Fruit fly (Drosophila melanogaster) whole organism, embryonic: ENCODE data around the gene CG14442.

Experiments
- Abd-B ChIP-seq: fragments of 200-800 bp; sonication (Bioruptor generic); optimal IDR thresholded peaks from 2 replicates; lab custom pipeline; 2018; ENCODE audit warnings: missing biosample characterization, mild to moderate bottlenecking, missing genetic modification characterization, moderate library complexity
- Adf1 ChIP-seq: fragments of 200-800 bp; sonication (Bioruptor generic); IDR thresholded peaks from 2 replicates; pipeline ENCODE4 v1.3.6; 2022; ENCODE audit warnings: missing biosample characterization, missing genetic modification characterization
- Antp ChIP-seq: fragments of 200-800 bp; sonication (Bioruptor generic); optimal IDR thresholded peaks from 3 replicates; lab custom pipeline; 2016; ENCODE audit warnings: missing biosample characterization, missing genetic modification characterization
- BEAF-32 ChIP-seq: fragments of 200-800 bp; sonication (Bioruptor generic); optimal IDR thresholded peaks from 3 replicates; lab custom pipeline; 2017; ENCODE audit warnings: missing biosample characterization, missing genetic modification characterization, mild to moderate bottlenecking, moderate library complexity, missing genetic modification reagents
- CG12104 ChIP-seq: fragments of 200-800 bp; sonication (Bioruptor generic); optimal IDR thresholded peaks from 3 replicates; lab custom pipeline; 2016; ENCODE audit warnings: missing biosample characterization, missing genetic modification characterization
- CG12769 ChIP-seq: fragments of 200-800 bp; sonication (Bioruptor generic); optimal IDR thresholded peaks from 2 replicates; lab custom pipeline; 2019; ENCODE audit warnings: missing biosample characterization, mild to moderate bottlenecking, missing genetic modification characterization, moderate library complexity
- CG1602 ChIP-seq: fragments of 200-800 bp; sonication (Bioruptor generic); optimal IDR thresholded peaks from 3 replicates; lab custom pipeline; 2016; ENCODE audit warnings: missing biosample characterization, missing genetic modification characterization
- CG16813 ChIP-seq: fragments of 200-800 bp; sonication (Bioruptor generic); IDR thresholded peaks from 3 replicates; pipeline ENCODE4 v1.3.6; 2022; ENCODE audit warnings: missing biosample characterization, missing genetic modification characterization; ENCODE audit not compliant: partially characterized antibody
- CG16863 ChIP-seq: fragments of 200-800 bp; sonication (Bioruptor generic); optimal IDR thresholded peaks from 3 replicates; lab custom pipeline; 2016; ENCODE audit warnings: missing biosample characterization, missing genetic modification characterization
- CG18011 ChIP-seq: fragments of 200-800 bp; sonication (Bioruptor generic); optimal IDR thresholded peaks from 2 replicates; lab custom pipeline; 2017; ENCODE audit warnings: missing biosample characterization, missing genetic modification characterization, mild to moderate bottlenecking, moderate library complexity, missing genotype
- CG18619 ChIP-seq: fragments of 200-800 bp; sonication (Bioruptor generic); optimal IDR thresholded peaks from 3 replicates; lab custom pipeline; 2017; ENCODE audit warnings: missing biosample characterization, mild to moderate bottlenecking, missing genetic modification characterization
- CG2120 ChIP-seq: fragments of 200-800 bp; sonication (Bioruptor generic); optimal IDR thresholded peaks from 3 replicates; lab custom pipeline; 2016; ENCODE audit warnings: missing biosample characterization, missing genetic modification characterization
- CG30403 ChIP-seq: fragments of 200-800 bp; sonication (Bioruptor generic); optimal IDR thresholded peaks from 3 replicates; lab custom pipeline; 2016; ENCODE audit warnings: missing biosample characterization, missing genetic modification characterization
- CG32532 ChIP-seq: fragments of 200-800 bp; sonication (Bioruptor generic); IDR thresholded peaks from 2 replicates; pipeline ENCODE4 v1.3.6; 2022; ENCODE audit warnings: missing biosample characterization, missing genetic modification characterization
- CG34422 ChIP-seq: fragments of 200-800 bp; sonication (Bioruptor generic); IDR thresholded peaks from 3 replicates; pipeline ENCODE4 v1.3.6; 2022; ENCODE audit warnings: missing biosample characterization, missing genetic modification characterization
- CG5180 ChIP-seq: fragments of 200-800 bp; sonication (Bioruptor generic); optimal IDR thresholded peaks from 3 replicates; lab custom pipeline; 2017; ENCODE audit warnings: missing biosample characterization, missing genetic modification characterization, mild to moderate bottlenecking, moderate library complexity, missing genetic modification reagents
- CG7271 ChIP-seq: fragments of 200-800 bp; sonication (Bioruptor generic); optimal IDR thresholded peaks from 2 replicates; lab custom pipeline; 2018; ENCODE audit warnings: missing biosample characterization, mild to moderate bottlenecking, missing genetic modification characterization, moderate library complexity
- CG8281 ChIP-seq: fragments of 200-800 bp; sonication (Bioruptor generic); optimal IDR thresholded peaks from 2 replicates; lab custom pipeline; 2018; ENCODE audit warnings: missing biosample characterization, mild to moderate bottlenecking, missing genetic modification characterization, moderate library complexity
- CG8944 ChIP-seq: fragments of 200-800 bp; sonication (Bioruptor generic); optimal IDR thresholded peaks from 3 replicates; lab custom pipeline; 2016; ENCODE audit warnings: missing biosample characterization, missing genetic modification characterization
- Deaf1 ChIP-seq: fragments of 200-800 bp; optimal IDR thresholded peaks from 3 replicates; lab custom pipeline; 2019; ENCODE audit warnings: missing biosample characterization, mild to moderate bottlenecking, missing genetic modification characterization, moderate library complexity
- GATAe ChIP-seq: fragments of 200-800 bp; sonication (Bioruptor generic); conservative IDR thresholded peaks from 2 replicates; pipeline ENCODE4 v1.3.6; 2022; ENCODE audit warnings: missing biosample characterization, missing genetic modification characterization
- Gug ChIP-seq: fragments of 200-800 bp; sonication (Bioruptor generic); IDR thresholded peaks from 4 replicates; pipeline ENCODE4 v1.3.6; 2022; ENCODE audit warnings: missing biosample characterization, missing genetic modification characterization
- HHEX ChIP-seq: fragments of 200-800 bp; sonication (Bioruptor generic); optimal IDR thresholded peaks from 3 replicates; lab custom pipeline; 2017; ENCODE audit warnings: missing biosample characterization, mild to moderate bottlenecking, missing genetic modification characterization, missing genetic modification reagents
- Hand ChIP-seq: fragments of 200-800 bp; sonication (Bioruptor generic); optimal IDR thresholded peaks from 2 replicates; lab custom pipeline; 2017; ENCODE audit warnings: mild to moderate bottlenecking, missing biosample characterization, missing genetic modification reagents, missing genetic modification characterization
- Med ChIP-seq: fragments of 200-800 bp; sonication (Bioruptor generic); peaks from one replicate; lab custom pipeline; 2016; ENCODE audit warnings: missing biosample characterization, missing genetic modification characterization, mild to moderate bottlenecking, inconsistent platforms, moderate library complexity
- Oli ChIP-seq: fragments of 200-800 bp; sonication (Bioruptor generic); optimal IDR thresholded peaks from 2 replicates; lab custom pipeline; 2018; ENCODE audit warnings: missing biosample characterization, mild to moderate bottlenecking, missing genetic modification characterization, moderate library complexity
- Usf ChIP-seq: fragments of 200-800 bp; sonication (Bioruptor generic); optimal IDR thresholded peaks from 2 replicates; lab custom pipeline; 2017; ENCODE audit warnings: missing genotype, missing biosample characterization, missing genetic modification characterization
- ash1 ChIP-seq: fragments of 200-800 bp; sonication (Bioruptor generic); optimal IDR thresholded peaks from 2 replicates; lab custom pipeline; 2018; ENCODE audit warnings: missing biosample characterization, mild to moderate bottlenecking, missing genetic modification characterization
- ci ChIP-seq: fragments of 200-800 bp; sonication (Bioruptor generic); IDR thresholded peaks from 3 replicates; pipeline ENCODE4 v1.3.6; 2022; ENCODE audit warnings: missing biosample characterization, missing genetic modification characterization
- dmrt11E ChIP-seq: fragments of 200-800 bp; sonication (Bioruptor generic); optimal IDR thresholded peaks from 3 replicates; lab custom pipeline; 2018; ENCODE audit warnings: missing biosample characterization, mild to moderate bottlenecking, missing genetic modification characterization, moderate library complexity
- fd3F ChIP-seq: fragments of 200-800 bp; sonication (Bioruptor generic); optimal IDR thresholded peaks from 2 replicates; lab custom pipeline; 2018; ENCODE audit warnings: missing biosample characterization, mild to moderate bottlenecking, missing genetic modification characterization, moderate library complexity
- gro ChIP-seq: fragments of 200-800 bp; sonication (Bioruptor generic); optimal IDR thresholded peaks from 2 replicates; lab custom pipeline; 2016; ENCODE audit warnings: missing biosample characterization, missing genetic modification characterization
- kay ChIP-seq: fragments of 200-800 bp; sonication (Bioruptor generic); optimal IDR thresholded peaks from 2 replicates; lab custom pipeline; 2016; ENCODE audit warnings: missing biosample characterization, missing genetic modification characterization
- lilli ChIP-seq: fragments of 200-800 bp; sonication (Bioruptor generic); optimal IDR thresholded peaks from 3 replicates; lab custom pipeline; 2016; ENCODE audit warnings: missing biosample characterization, missing genetic modification characterization
- mld ChIP-seq: fragments of 200-800 bp; sonication (Bioruptor generic); IDR thresholded peaks from 3 replicates; pipeline ENCODE4 v1.3.6; 2022; ENCODE audit warnings: missing biosample characterization, missing genetic modification characterization; ENCODE audit not compliant: partially characterized antibody
- pan ChIP-seq, 4 experiments: fragments of >200 bp in 3 of 4; fragments of 200-800 bp in 1 of 4; sonication (Bioruptor generic) in 1 of 4; optimal IDR thresholded peaks in 3 of 4; IDR thresholded peaks in 1 of 4; 2 replicates each; pipeline versions ENCODE4 v1.3.6 to Lab custom; 2017 to 2022; ENCODE audit warnings: missing biosample characterization in 2 of 4, missing genetic modification characterization in 2 of 4, mixed read lengths in 1 of 4
- peb ChIP-seq: fragments of 200-800 bp; sonication (Bioruptor generic); IDR thresholded peaks from 2 replicates; pipeline ENCODE4 v1.3.6; 2022; ENCODE audit warnings: missing biosample characterization, missing genetic modification characterization
- pzg ChIP-seq: fragments of 200-800 bp; sonication (Bioruptor generic); optimal IDR thresholded peaks from 3 replicates; lab custom pipeline; 2018; ENCODE audit warnings: missing biosample characterization, mild to moderate bottlenecking, missing genetic modification characterization, moderate library complexity
- rib ChIP-seq: fragments of 200-800 bp; sonication (Bioruptor generic); IDR thresholded peaks from 2 replicates; pipeline ENCODE4 v1.3.6; 2022; ENCODE audit warnings: missing biosample characterization, missing genetic modification characterization
- salm ChIP-seq: fragments of 200-800 bp; sonication (Bioruptor generic); optimal IDR thresholded peaks from 2 replicates; lab custom pipeline; 2018; ENCODE audit warnings: missing biosample characterization, mild to moderate bottlenecking, missing genetic modification characterization
- sc ChIP-seq, 3 experiments: fragments of >200 bp in 2 of 3; fragments of 200-800 bp in 1 of 3; sonication (Bioruptor generic) in 1 of 3; optimal IDR thresholded peaks; 2 replicates in 2 of 3; 3 replicates in 1 of 3; lab custom pipeline; 2017; ENCODE audit warnings: mild to moderate bottlenecking in 1 of 3, missing biosample characterization in 1 of 3, missing genetic modification characterization in 1 of 3, missing genetic modification reagents in 1 of 3
- shn ChIP-seq: fragments of 200-800 bp; sonication (Bioruptor generic); optimal IDR thresholded peaks from 3 replicates; lab custom pipeline; 2016; ENCODE audit warnings: missing biosample characterization, missing genetic modification characterization
- sima ChIP-seq: fragments of 200-800 bp; sonication (Bioruptor generic); optimal IDR thresholded peaks from 2 replicates; lab custom pipeline; 2016; ENCODE audit warnings: missing biosample characterization, missing genetic modification characterization
- slp2 ChIP-seq: fragments of 200-800 bp; sonication (Bioruptor generic); optimal IDR thresholded peaks from 2 replicates; lab custom pipeline; 2016; ENCODE audit warnings: missing biosample characterization, missing genetic modification characterization
- ssp ChIP-seq: fragments of 200-800 bp; sonication (Bioruptor generic); IDR thresholded peaks from 2 replicates; pipeline ENCODE4 v1.3.6; 2022; ENCODE audit warnings: missing biosample characterization, missing genetic modification characterization
- stwl ChIP-seq: fragments of 200-800 bp; sonication (Bioruptor generic); optimal IDR thresholded peaks from 3 replicates; lab custom pipeline; 2018; ENCODE audit warnings: missing biosample characterization, mild to moderate bottlenecking, missing genetic modification characterization, moderate library complexity
- tgo ChIP-seq: fragments of 200-800 bp; sonication (Bioruptor generic); IDR thresholded peaks from 3 replicates; pipeline ENCODE4 v1.3.6; 2022; ENCODE audit warnings: missing biosample characterization, missing genetic modification characterization
- wor ChIP-seq: fragments of 200-800 bp; sonication (Bioruptor generic); IDR thresholded peaks from 2 replicates; pipeline ENCODE4 v1.3.6; 2022; ENCODE audit warnings: missing biosample characterization, missing genetic modification characterization
- yki ChIP-seq: fragments of >200 bp; optimal IDR thresholded peaks from 3 replicates; lab custom pipeline; 2018

The CG14442 gene

DNA sequence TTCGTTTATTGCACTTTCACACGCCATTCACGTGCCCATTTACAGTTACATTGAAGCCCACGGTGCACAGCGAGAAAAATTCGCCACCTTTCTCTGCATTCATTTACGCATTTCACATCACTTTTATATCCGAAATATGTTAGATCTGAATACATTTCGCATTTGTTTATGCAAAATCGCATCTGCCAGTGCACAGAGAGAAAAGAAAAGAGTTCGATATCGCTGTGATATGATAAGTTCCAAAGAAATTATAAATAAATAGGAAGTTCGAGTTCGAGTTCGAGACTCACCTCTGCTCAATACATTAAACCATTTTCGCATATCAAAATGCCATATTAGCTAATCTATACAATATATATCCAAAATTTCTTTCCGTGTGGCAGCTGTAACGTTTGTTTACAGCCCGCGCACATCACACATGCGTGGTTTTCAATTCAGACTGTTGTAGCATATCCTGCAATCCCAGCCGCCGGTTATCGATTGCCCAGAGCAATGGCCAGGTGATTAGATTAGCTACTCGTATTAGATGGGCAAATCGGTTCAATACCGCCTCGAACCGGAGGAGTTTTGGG is 38.7 kb downstream of the CG14442 start (continued):
- TF ChIP-seq pan (optimal IDR thresholded peaks at IDR 0.05; lab: Kevin White, UChicago): no peak
- TF ChIP-seq pan (GFP tag; optimal IDR thresholded peaks at IDR 0.05 in 1 of 2, IDR thresholded peaks at IDR 0.05 in 1 of 2): peak in 1 of 2 experiments; percentile 83
- peak; percentile 85 for TF ChIP-seq CG12769
- peak; percentile 85 for TF ChIP-seq slp2 (GFP tag; lab: Kevin White, UChicago)
- peak; percentile 60 for TF ChIP-seq dmrt11E (tag; lab: Kevin White, UChicago)
- peak; percentile 74 for TF ChIP-seq Hand (GFP tag; lab: Kevin White, UChicago)
- peak; percentile 88 for TF ChIP-seq HHEX (GFP tag; lab: Kevin White, UChicago)
- TF ChIP-seq sc (optimal IDR thresholded peaks at IDR 0.05; lab: Kevin White, UChicago): no peak
- TF ChIP-seq sc (GFP tag; optimal IDR thresholded peaks at IDR 0.05; lab: Kevin White, UChicago): peak; percentile 67
- TF ChIP-seq wor (GFP tag; lab: Robert Waterston, UW): peak; percentile 71
- peak; percentile 75 for TF ChIP-seq CG1602 (GFP tag; lab: Kevin White, UChicago)
- TF ChIP-seq Antp (GFP tag; lab: Kevin White, UChicago): peak; percentile 80
- peak; percentile 72 for TF ChIP-seq Gug
- TF ChIP-seq CG18011 (GFP tag; lab: Kevin White, UChicago): peak; percentile 58
- peak; percentile 53 for TF ChIP-seq Usf (GFP tag; lab: Kevin White, UChicago)
- TF ChIP-seq CG8944 (GFP tag; lab: Kevin White, UChicago): peak; percentile 78
- TF ChIP-seq CG32532 (GFP tag; lab: Robert Waterston, UW): peak; percentile 85
- no peak for TF ChIP-seq CG7271 (tag; lab: Kevin White, UChicago)
- peak; percentile 92 for TF ChIP-seq CG2120 (GFP tag; lab: Kevin White, UChicago)
- peak; percentile 86 for TF ChIP-seq CG12104 (GFP tag; lab: Kevin White, UChicago)
- TF ChIP-seq peb (GFP tag; lab: Robert Waterston, UW): peak; percentile 60
- peak; percentile 76 for TF ChIP-seq CG16863 (GFP tag; lab: Kevin White, UChicago)
- TF ChIP-seq sima (GFP tag; lab: Kevin White, UChicago): peak; percentile 66
- peak; percentile 67 for TF ChIP-seq shn (GFP tag; lab: Kevin White, UChicago)
- peak; percentile 73 for TF ChIP-seq CG5180 (GFP tag; lab: Kevin White, UChicago)
- TF ChIP-seq CG8281 (tag; lab: Kevin White, UChicago): peak; percentile 51
- no peak for TF ChIP-seq stwl (tag; lab: Kevin White, UChicago)
- TF ChIP-seq GATAe (GFP tag; lab: Robert Waterston, UW): no peak; the same call in 1 of the 2 replicates
- TF ChIP-seq CG30403 (GFP tag; lab: Kevin White, UChicago): peak; percentile 87
- TF ChIP-seq fd3F: peak; percentile 78
- TF ChIP-seq CG34422: peak; percentile 75
- peak; percentile 40 for TF ChIP-seq Adf1 (GFP tag; lab: Robert Waterston, UW)
- peak; percentile 87 for TF ChIP-seq CG18619 (GFP tag; lab: Kevin White, UChicago)
- no peak for TF ChIP-seq yki (lab: Kevin White, UChicago)
- peak; percentile 87 for TF ChIP-seq gro (GFP tag; lab: Kevin White, UChicago)
- TF ChIP-seq pzg: no peak
- TF ChIP-seq BEAF-32 (GFP tag; lab: Kevin White, UChicago): no peak
- TF ChIP-seq Med (GFP tag; lab: Kevin White, UChicago): peak; percentile 96
- peak; percentile 67; the same call in 2 of the 3 replicates for TF ChIP-seq ci (GFP tag; lab: Robert Waterston, UW)
- TF ChIP-seq Deaf1: peak; percentile 47
- TF ChIP-seq rib (GFP tag; lab: Robert Waterston, UW): 0 out of 2 replicates have a peak, but pooled peaks have one; percentile 12
- peak; percentile 33 for TF ChIP-seq salm (tag; lab: Kevin White, UChicago)
- TF ChIP-seq mld: no peak
- no peak for TF ChIP-seq ash1 (GFP tag; lab: Kevin White, UChicago)
- no peak for TF ChIP-seq CG16813 (GFP tag; lab: Robert Waterston, UW)
- peak; percentile 90 for TF ChIP-seq Oli (tag; lab: Kevin White, UChicago)
- TF ChIP-seq lilli (GFP tag; lab: Kevin White, UChicago): peak; percentile 92
- TF ChIP-seq ssp (GFP tag; lab: Robert Waterston, UW): peak; percentile 64
- TF ChIP-seq tgo: peak; percentile 81
- peak; percentile 56 for TF ChIP-seq kay (GFP tag; lab: Kevin White, UChicago)
- peak; percentile 84 for TF ChIP-seq Abd-B
